Fruit fly (Drosophila melanogaster) whole organism, embryonic: Measurements from ENCODE around the gene GluProRS.

Experiments
- Adf1 ChIP-seq: fragments of 200-800 bp; sonication (Bioruptor generic); IDR thresholded peaks from 2 replicates; pipeline ENCODE4 v1.3.6; 2022; ENCODE audit warnings: missing biosample characterization, missing genetic modification characterization
- Asciz ChIP-seq: fragments of 200-800 bp; sonication (Bioruptor generic); optimal IDR thresholded peaks from 2 replicates; lab custom pipeline; 2017; ENCODE audit warnings: missing biosample characterization, mild to moderate bottlenecking, missing genetic modification characterization, missing genetic modification reagents
- B-H2 ChIP-seq: fragments of 200-800 bp; sonication (Bioruptor generic); optimal IDR thresholded peaks from 2 replicates; lab custom pipeline; 2018; ENCODE audit warnings: missing biosample characterization, mild to moderate bottlenecking, missing genetic modification characterization
- CG10462 ChIP-seq: fragments of 200-800 bp; sonication (Bioruptor generic); optimal IDR thresholded peaks from 2 replicates; lab custom pipeline; 2016; ENCODE audit warnings: missing biosample characterization, missing genetic modification characterization
- CG12236 ChIP-seq: fragments of 200-800 bp; sonication (Bioruptor generic); optimal IDR thresholded peaks from 2 replicates; lab custom pipeline; 2016; ENCODE audit warnings: missing biosample characterization, missing genetic modification characterization
- CG12299 ChIP-seq: fragments of 200-800 bp; sonication (Bioruptor generic); optimal IDR thresholded peaks from 2 replicates; lab custom pipeline; 2018; ENCODE audit warnings: missing biosample characterization, mild to moderate bottlenecking, missing genetic modification characterization
- CG14860 ChIP-seq: fragments of 200-800 bp; sonication (Bioruptor generic); IDR thresholded peaks from 3 replicates; pipeline ENCODE4 v1.3.6; 2022; ENCODE audit warnings: missing biosample characterization, missing genetic modification characterization; ENCODE audit not compliant: partially characterized antibody
- CG14965 ChIP-seq: fragments of 200-800 bp; sonication (Bioruptor generic); optimal IDR thresholded peaks from 2 replicates; lab custom pipeline; 2016; ENCODE audit warnings: missing biosample characterization, missing genetic modification characterization, borderline replicate concordance
- CG17802 ChIP-seq: fragments of 200-800 bp; sonication (Bioruptor generic); optimal IDR thresholded peaks from 2 replicates; lab custom pipeline; 2018; ENCODE audit warnings: missing biosample characterization, mild to moderate bottlenecking, missing genetic modification characterization, moderate library complexity
- CG1792 ChIP-seq: fragments of 200-800 bp; sonication (Bioruptor generic); optimal IDR thresholded peaks from 2 replicates; lab custom pipeline; 2016; ENCODE audit warnings: missing biosample characterization, missing genetic modification characterization
- CG18011 ChIP-seq: fragments of 200-800 bp; sonication (Bioruptor generic); optimal IDR thresholded peaks from 2 replicates; lab custom pipeline; 2017; ENCODE audit warnings: missing biosample characterization, missing genetic modification characterization, mild to moderate bottlenecking, moderate library complexity, missing genotype
- CG2889 ChIP-seq: fragments of 200-800 bp; sonication (Bioruptor generic); IDR thresholded peaks from 3 replicates; pipeline ENCODE4 v1.3.6; 2022; ENCODE audit warnings: missing biosample characterization, missing genetic modification characterization
- CG31441 ChIP-seq: fragments of 200-800 bp; sonication (Bioruptor generic); IDR thresholded peaks from 2 replicates; pipeline ENCODE4 v1.3.6; 2022; ENCODE audit warnings: missing biosample characterization, missing genetic modification characterization
- CG32532 ChIP-seq: fragments of 200-800 bp; sonication (Bioruptor generic); IDR thresholded peaks from 2 replicates; pipeline ENCODE4 v1.3.6; 2022; ENCODE audit warnings: missing biosample characterization, missing genetic modification characterization
- CG3407 ChIP-seq: fragments of 200-800 bp; sonication (Bioruptor generic); optimal IDR thresholded peaks from 2 replicates; lab custom pipeline; 2018; ENCODE audit warnings: missing biosample characterization, mild to moderate bottlenecking, missing genetic modification characterization
- CG34422 ChIP-seq: fragments of 200-800 bp; sonication (Bioruptor generic); IDR thresholded peaks from 3 replicates; pipeline ENCODE4 v1.3.6; 2022; ENCODE audit warnings: missing biosample characterization, missing genetic modification characterization
- CG4360 ChIP-seq: fragments of 200-800 bp; sonication (Bioruptor generic); IDR thresholded peaks from 2 replicates; pipeline ENCODE4 v1.3.6; 2022; ENCODE audit warnings: missing biosample characterization, missing genetic modification characterization
- CG5180 ChIP-seq: fragments of 200-800 bp; sonication (Bioruptor generic); optimal IDR thresholded peaks from 3 replicates; lab custom pipeline; 2017; ENCODE audit warnings: missing biosample characterization, missing genetic modification characterization, mild to moderate bottlenecking, moderate library complexity, missing genetic modification reagents
- CG6254 ChIP-seq: fragments of 200-800 bp; sonication (Bioruptor generic); optimal IDR thresholded peaks from 3 replicates; lab custom pipeline; 2017; ENCODE audit warnings: mild to moderate bottlenecking, missing biosample characterization, missing genetic modification reagents, missing genetic modification characterization
- CG7357 ChIP-seq: fragments of 200-800 bp; sonication (Bioruptor generic); IDR thresholded peaks from 3 replicates; pipeline ENCODE4 v1.3.6; 2022; ENCODE audit warnings: missing biosample characterization, missing genetic modification characterization
- CG7372 ChIP-seq: fragments of 200-800 bp; sonication (Bioruptor generic); IDR thresholded peaks from 2 replicates; pipeline ENCODE4 v1.3.6; 2022; ENCODE audit warnings: missing biosample characterization, missing genetic modification characterization
- CG7556 ChIP-seq: fragments of 200-800 bp; sonication (Bioruptor generic); optimal IDR thresholded peaks from 2 replicates; lab custom pipeline; 2017; ENCODE audit warnings: missing biosample characterization, mild to moderate bottlenecking, missing genetic modification characterization
- CG8944 ChIP-seq: fragments of 200-800 bp; sonication (Bioruptor generic); optimal IDR thresholded peaks from 3 replicates; lab custom pipeline; 2016; ENCODE audit warnings: missing biosample characterization, missing genetic modification characterization
- CHES-1-like ChIP-seq: fragments of 200-800 bp; sonication (Bioruptor generic); optimal IDR thresholded peaks from 2 replicates; lab custom pipeline; 2016; ENCODE audit warnings: missing biosample characterization, missing genetic modification characterization
- Dip3 ChIP-seq: fragments of 200-800 bp; sonication (Bioruptor generic); optimal IDR thresholded peaks from 3 replicates; lab custom pipeline; 2016; ENCODE audit warnings: missing biosample characterization, missing genetic modification characterization
- ERR ChIP-seq: fragments of 200-800 bp; sonication (Bioruptor generic); optimal IDR thresholded peaks from 2 replicates; lab custom pipeline; 2016; ENCODE audit warnings: missing biosample characterization, missing genetic modification characterization
- HLHmδ ChIP-seq: fragments of 200-800 bp; sonication (Bioruptor generic); optimal IDR thresholded peaks from 2 replicates; lab custom pipeline; 2018; ENCODE audit warnings: missing biosample characterization, mild to moderate bottlenecking, missing genetic modification characterization, moderate library complexity
- Hand ChIP-seq: fragments of 200-800 bp; sonication (Bioruptor generic); optimal IDR thresholded peaks from 2 replicates; lab custom pipeline; 2017; ENCODE audit warnings: mild to moderate bottlenecking, missing biosample characterization, missing genetic modification reagents, missing genetic modification characterization
- Hey ChIP-seq: fragments of 200-800 bp; sonication (Bioruptor generic); optimal IDR thresholded peaks from 3 replicates; lab custom pipeline; 2018; ENCODE audit warnings: missing biosample characterization, mild to moderate bottlenecking, missing genetic modification characterization
- Med ChIP-seq: fragments of 200-800 bp; sonication (Bioruptor generic); peaks from one replicate; lab custom pipeline; 2016; ENCODE audit warnings: missing biosample characterization, missing genetic modification characterization, mild to moderate bottlenecking, inconsistent platforms, moderate library complexity
- Sin3A ChIP-seq: fragments of >200 bp; optimal IDR thresholded peaks from 2 replicates; lab custom pipeline; 2018
- Tbp ChIP-seq: fragments of >200 bp; optimal IDR thresholded peaks from 2 replicates; lab custom pipeline; 2018; ENCODE audit warnings: missing biosample characterization, missing genetic modification characterization
- Trl ChIP-seq, 3 experiments: fragments of >200 bp in 2 of 3; fragments of 200-800 bp in 1 of 3; sonication (Bioruptor generic) in 1 of 3; optimal IDR thresholded peaks; 2 replicates in 1 of 3; 3 replicates in 2 of 3; lab custom pipeline; 2016 to 2017; ENCODE audit warnings: missing biosample characterization in 1 of 3, missing genetic modification characterization in 1 of 3
- bab2 ChIP-seq: fragments of 200-800 bp; sonication (Bioruptor generic); optimal IDR thresholded peaks from 2 replicates; lab custom pipeline; 2016; ENCODE audit warnings: missing biosample characterization, missing genetic modification characterization
- bowl ChIP-seq: fragments of 200-800 bp; sonication (Bioruptor generic); IDR thresholded peaks from 2 replicates; pipeline ENCODE4 v1.3.6; 2022; ENCODE audit warnings: missing biosample characterization, missing genetic modification characterization
- dan ChIP-seq: fragments of 200-800 bp; sonication (Bioruptor generic); IDR thresholded peaks from 2 replicates; pipeline ENCODE4 v1.3.6; 2022; ENCODE audit warnings: missing biosample characterization, missing genetic modification characterization
- emc ChIP-seq: fragments of 200-800 bp; sonication (Bioruptor generic); optimal IDR thresholded peaks from 2 replicates; lab custom pipeline; 2016; ENCODE audit warnings: missing biosample characterization, missing genetic modification characterization
- ems ChIP-seq: fragments of 200-800 bp; sonication (Bioruptor generic); optimal IDR thresholded peaks from 3 replicates; lab custom pipeline; 2016; ENCODE audit warnings: missing biosample characterization, missing genetic modification characterization
- fd3F ChIP-seq: fragments of 200-800 bp; sonication (Bioruptor generic); optimal IDR thresholded peaks from 2 replicates; lab custom pipeline; 2018; ENCODE audit warnings: missing biosample characterization, mild to moderate bottlenecking, missing genetic modification characterization, moderate library complexity
- ftz-f1 ChIP-seq: fragments of 200-800 bp; sonication (Bioruptor generic); optimal IDR thresholded peaks from 2 replicates; lab custom pipeline; 2016; ENCODE audit warnings: missing biosample characterization, missing genetic modification characterization
- gsb-n ChIP-seq: fragments of 200-800 bp; sonication (Bioruptor generic); optimal IDR thresholded peaks from 3 replicates; lab custom pipeline; 2018; ENCODE audit warnings: missing biosample characterization, mild to moderate bottlenecking, missing genetic modification characterization
- hb ChIP-seq: fragments of 200-800 bp; sonication (Bioruptor generic); IDR thresholded peaks from 3 replicates; pipeline ENCODE4 v1.3.6; 2022; ENCODE audit warnings: missing biosample characterization, missing genetic modification characterization; ENCODE audit not compliant: partially characterized antibody
- insv ChIP-seq, 2 experiments: fragments of 200-800 bp; sonication (Bioruptor generic); optimal IDR thresholded peaks; 3 replicates each; lab custom pipeline; 2016 to 2018; ENCODE audit warnings: missing biosample characterization in 2 of 2, missing genetic modification characterization in 2 of 2
- org-1 ChIP-seq: fragments of 200-800 bp; sonication (Bioruptor generic); optimal IDR thresholded peaks from 2 replicates; lab custom pipeline; 2017; ENCODE audit warnings: missing biosample characterization, missing genetic modification characterization
- psq ChIP-seq: fragments of 200-800 bp; sonication (Bioruptor generic); optimal IDR thresholded peaks from 2 replicates; lab custom pipeline; 2017; ENCODE audit warnings: missing biosample characterization, missing genetic modification characterization
- slp2 ChIP-seq: fragments of 200-800 bp; sonication (Bioruptor generic); optimal IDR thresholded peaks from 2 replicates; lab custom pipeline; 2016; ENCODE audit warnings: missing biosample characterization, missing genetic modification characterization
- toy ChIP-seq: fragments of 200-800 bp; sonication (Bioruptor generic); IDR thresholded peaks from 2 replicates; pipeline ENCODE4 v1.3.6; 2022; ENCODE audit warnings: missing biosample characterization, missing genetic modification characterization
- wdn ChIP-seq: fragments of 200-800 bp; sonication (Bioruptor generic); IDR thresholded peaks from 2 replicates; pipeline ENCODE4 v1.3.6; 2022; ENCODE audit warnings: missing biosample characterization, missing genetic modification characterization
- z ChIP-seq: fragments of 200-800 bp; sonication (Bioruptor generic); IDR thresholded peaks from 3 replicates; pipeline ENCODE4 v1.3.6; 2022; ENCODE audit warnings: missing biosample characterization, missing genetic modification characterization

The GluProRS gene

DNA sequence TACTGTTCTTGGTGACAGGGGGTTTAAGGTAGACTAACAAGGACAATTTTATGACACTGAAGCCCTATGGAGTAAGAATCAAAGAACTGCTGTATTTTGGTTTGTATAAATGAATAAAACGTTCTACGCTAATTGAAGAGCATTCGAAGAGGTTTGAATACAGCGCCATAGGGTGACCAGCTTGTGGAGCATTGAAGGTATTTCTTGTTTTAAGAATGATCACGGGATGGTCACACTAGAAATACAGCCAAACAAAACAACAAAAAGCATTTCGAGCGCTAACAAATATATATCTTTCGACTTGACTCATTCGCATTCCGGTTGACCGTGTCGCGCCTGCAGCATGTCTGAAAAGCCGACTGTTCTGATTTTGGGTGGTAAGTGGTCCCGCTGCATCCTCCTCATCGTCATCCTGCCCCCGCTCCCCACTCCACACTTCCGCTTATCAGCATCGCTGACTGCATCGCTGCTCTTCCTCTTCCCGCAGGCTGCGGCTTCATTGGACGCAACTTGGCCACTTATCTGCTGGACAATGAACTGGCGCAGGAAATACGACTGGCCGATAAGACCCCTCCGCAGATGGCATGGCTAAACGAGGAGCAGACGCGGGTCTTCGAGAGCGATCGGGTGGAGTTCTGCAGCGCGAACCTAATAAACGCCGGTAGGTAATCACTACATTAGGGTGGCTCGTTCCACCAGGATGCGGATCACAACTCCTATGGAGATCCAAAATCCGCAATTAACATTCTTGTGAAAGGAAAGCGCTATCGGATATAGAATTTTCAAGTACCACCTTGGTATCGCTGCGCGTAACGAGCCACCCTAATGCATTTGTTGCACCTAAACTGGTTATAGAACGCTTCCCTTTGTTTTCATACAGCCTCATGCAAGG lies 24.3 kb downstream of the GluProRS start, which contains the start of gene CG5854 (continued):
- TF ChIP-seq bab2 (GFP tag; lab: Kevin White, UChicago) (peak; percentile 74), CG31441 (GFP tag; lab: Robert Waterston, UW) (peak; percentile 71), slp2 (peak; percentile 32), CG14965 (GFP tag; lab: Kevin White, UChicago) (no peak), CG3407 (GFP tag; lab: Kevin White, UChicago) (peak; percentile 74), org-1 (peak; percentile 73), CHES-1-like (peak; percentile 64), CG7372 (GFP tag; lab: Robert Waterston, UW) (no peak), fd3F (GFP tag; lab: Kevin White, UChicago) (peak; percentile 21), psq (peak; percentile 40), CG8944 (peak; percentile 73), Hey (tag; lab: Kevin White, UChicago) (peak; percentile 24), CG32532 (GFP tag; lab: Robert Waterston, UW) (peak; percentile 82), ftz-f1 (no peak), insv (GFP tag; optimal IDR thresholded peaks at IDR 0.05; lab: Kevin White, UChicago) (no peak), CG10462 (GFP tag; lab: Kevin White, UChicago) (peak; percentile 65), z (GFP tag; lab: Robert Waterston, UW) (0 out of 3 replicates have a peak, but pooled peaks have one; percentile 42), dan (GFP tag; lab: Robert Waterston, UW) (no peak), emc (GFP tag; lab: Kevin White, UChicago) (no peak), Dip3 (GFP tag; lab: Kevin White, UChicago) (peak; percentile 32), Asciz (GFP tag; lab: Kevin White, UChicago) (peak; percentile 79), toy (GFP tag; lab: Robert Waterston, UW) (no peak), Med (GFP tag; lab: Kevin White, UChicago) (peak; percentile 96), bowl (GFP tag; lab: Robert Waterston, UW) (peak; percentile 38; the same call in 1 of the 2 replicates), CG12236 (GFP tag; lab: Kevin White, UChicago) (peak; percentile 71), Tbp (GFP tag; lab: Kevin White, UChicago) (no peak), CG7556 (peak; percentile 73), CG7357 (GFP tag; lab: Robert Waterston, UW) (0 out of 3 replicates have a peak, but pooled peaks have one; percentile 34), gsb-n (tag; lab: Kevin White, UChicago) (peak; percentile 74), wdn (GFP tag; lab: Robert Waterston, UW) (peak; percentile 33; the same call in 1 of the 2 replicates), hb (GFP tag; lab: Robert Waterston, UW) (no peak), Adf1 (GFP tag; lab: Robert Waterston, UW) (no peak; the same call in 1 of the 2 replicates), Sin3A (peak; percentile 61), CG2889 (GFP tag; lab: Robert Waterston, UW) (0 out of 3 replicates have a peak, but pooled peaks have one; percentile 44), CG12299 (peak; percentile 27), CG17802 (tag; lab: Kevin White, UChicago) (peak; percentile 55), ems (GFP tag; lab: Kevin White, UChicago) (peak; percentile 78), CG34422 (GFP tag; lab: Robert Waterston, UW) (peak; percentile 63; the same call in 2 of the 3 replicates), ERR (GFP tag; lab: Kevin White, UChicago) (peak; percentile 19), CG5180 (GFP tag; lab: Kevin White, UChicago) (peak; percentile 51), CG18011 (GFP tag; lab: Kevin White, UChicago) (peak; percentile 39), Hand (GFP tag; lab: Kevin White, UChicago) (peak; percentile 49), B-H2 (GFP tag; lab: Kevin White, UChicago) (no peak), CG1792 (GFP tag; lab: Kevin White, UChicago) (peak; percentile 71), CG4360 (GFP tag; lab: Robert Waterston, UW) (peak; percentile 68), CG6254 (peak; percentile 70), HLHmδ (no peak), CG14860 (GFP tag; lab: Robert Waterston, UW) (no peak), Trl (optimal IDR thresholded peaks at IDR 0.05; lab: Kevin White, UChicago) (no peak), Trl (GFP tag; optimal IDR thresholded peaks at IDR 0.05; lab: Kevin White, UChicago) (peak; percentile 76)
